Worm (Caenorhabditis elegans) whole organism, late embryonic: ENCODE results near the gene kin-34.

Source experiments
- K02D7.2 ChIP-seq: sonication (generic microtip); optimal IDR thresholded peaks from 2 replicates; lab custom pipeline; 2017; ENCODE audit warnings: mild to moderate bottlenecking, missing genetic modification characterization, missing compliant biosample characterization
- lim-6 ChIP-seq: sonication (generic microtip); optimal IDR thresholded peaks from 2 replicates; lab custom pipeline; 2016; ENCODE audit warnings: missing genetic modification characterization, missing compliant biosample characterization
- zip-5 ChIP-seq: sonication (generic microtip); optimal IDR thresholded peaks from 2 replicates; lab custom pipeline; 2016; ENCODE audit warnings: missing genetic modification characterization, missing compliant biosample characterization

- TF ChIP-seq zip-5 (tag; lab: Kevin White, UChicago) (no peak), lim-6 (tag; lab: Kevin White, UChicago) (no peak), K02D7.2 (tag; lab: Kevin White, UChicago) (no peak)
Measured at ce11 chrV:247576-247975, 1.6 kb upstream of the kin-34 start.
